Fruit fly (Drosophila melanogaster) whole organism, embryonic: ENCODE results near the gene CG14598.

Experiments used
- Adf1 ChIP-seq: fragments of 200-800 bp; sonication (Bioruptor generic); IDR thresholded peaks from 2 replicates; pipeline ENCODE4 v1.3.6; 2022; ENCODE audit warnings: missing biosample characterization, missing genetic modification characterization
- CG10209 ChIP-seq: fragments of 200-800 bp; sonication (Bioruptor generic); optimal IDR thresholded peaks from 3 replicates; lab custom pipeline; 2017; ENCODE audit warnings: missing biosample characterization, mild to moderate bottlenecking, missing genetic modification characterization, missing genetic modification reagents
- CG10462 ChIP-seq: fragments of 200-800 bp; sonication (Bioruptor generic); optimal IDR thresholded peaks from 2 replicates; lab custom pipeline; 2016; ENCODE audit warnings: missing biosample characterization, missing genetic modification characterization
- CG11696 ChIP-seq: fragments of 200-800 bp; sonication (Bioruptor generic); IDR thresholded peaks from 2 replicates; pipeline ENCODE4 v1.3.6; 2022; ENCODE audit warnings: missing biosample characterization, missing genetic modification characterization
- CG12155 ChIP-seq: fragments of 200-800 bp; sonication (Bioruptor generic); optimal IDR thresholded peaks from 3 replicates; lab custom pipeline; 2016; ENCODE audit warnings: missing biosample characterization, missing genetic modification characterization
- CG12236 ChIP-seq: fragments of 200-800 bp; sonication (Bioruptor generic); optimal IDR thresholded peaks from 2 replicates; lab custom pipeline; 2016; ENCODE audit warnings: missing biosample characterization, missing genetic modification characterization
- CG13287 ChIP-seq: fragments of 200-800 bp; sonication (Bioruptor generic); IDR thresholded peaks from 2 replicates; pipeline ENCODE4 v1.3.6; 2022; ENCODE audit warnings: missing biosample characterization, missing genetic modification characterization; ENCODE audit not compliant: partially characterized antibody
- CG15514 ChIP-seq: fragments of 200-800 bp; sonication (Bioruptor generic); optimal IDR thresholded peaks from 3 replicates; lab custom pipeline; 2017; ENCODE audit warnings: missing biosample characterization, missing genetic modification characterization, mild to moderate bottlenecking, moderate library complexity, missing genetic modification reagents
- CG15696 ChIP-seq: fragments of 200-800 bp; sonication (Bioruptor generic); optimal IDR thresholded peaks from 2 replicates; lab custom pipeline; 2019; ENCODE audit warnings: missing biosample characterization, mild to moderate bottlenecking, missing genetic modification characterization, moderate library complexity
- CG1603 ChIP-seq: fragments of 200-800 bp; sonication (Bioruptor generic); optimal IDR thresholded peaks from 2 replicates; lab custom pipeline; 2019; ENCODE audit warnings: missing biosample characterization, mild to moderate bottlenecking, missing genetic modification characterization, moderate library complexity
- CG17568 ChIP-seq: fragments of 200-800 bp; sonication (Bioruptor generic); optimal IDR thresholded peaks from 2 replicates; lab custom pipeline; 2018; ENCODE audit warnings: missing biosample characterization, mild to moderate bottlenecking, missing genetic modification characterization, moderate library complexity
- CG18262 ChIP-seq: fragments of 200-800 bp; optimal IDR thresholded peaks from 3 replicates; lab custom pipeline; 2019; ENCODE audit warnings: missing biosample characterization, mild to moderate bottlenecking, missing genetic modification characterization, moderate library complexity
- CG18619 ChIP-seq: fragments of 200-800 bp; sonication (Bioruptor generic); optimal IDR thresholded peaks from 3 replicates; lab custom pipeline; 2017; ENCODE audit warnings: missing biosample characterization, mild to moderate bottlenecking, missing genetic modification characterization
- CG2712 ChIP-seq: fragments of 200-800 bp; optimal IDR thresholded peaks from 3 replicates; lab custom pipeline; 2019; ENCODE audit warnings: missing biosample characterization, mild to moderate bottlenecking, missing genetic modification characterization, moderate library complexity
- CG3065 ChIP-seq: fragments of 200-800 bp; sonication (Bioruptor generic); optimal IDR thresholded peaks from 2 replicates; lab custom pipeline; 2016; ENCODE audit warnings: missing biosample characterization, missing genetic modification characterization
- CG32532 ChIP-seq: fragments of 200-800 bp; sonication (Bioruptor generic); IDR thresholded peaks from 2 replicates; pipeline ENCODE4 v1.3.6; 2022; ENCODE audit warnings: missing biosample characterization, missing genetic modification characterization
- CG34224 ChIP-seq: fragments of 200-800 bp; sonication (Bioruptor generic); IDR thresholded peaks from 3 replicates; pipeline ENCODE4 v1.3.6; 2022; ENCODE audit warnings: missing biosample characterization, missing genetic modification characterization; ENCODE audit not compliant: partially characterized antibody
- CG34376 ChIP-seq: fragments of 200-800 bp; sonication (Bioruptor generic); optimal IDR thresholded peaks from 2 replicates; lab custom pipeline; 2018; ENCODE audit warnings: missing biosample characterization, mild to moderate bottlenecking, missing genetic modification characterization
- CG34422 ChIP-seq: fragments of 200-800 bp; sonication (Bioruptor generic); IDR thresholded peaks from 3 replicates; pipeline ENCODE4 v1.3.6; 2022; ENCODE audit warnings: missing biosample characterization, missing genetic modification characterization
- CG42726 ChIP-seq: fragments of 200-800 bp; sonication (Bioruptor generic); IDR thresholded peaks from 2 replicates; pipeline ENCODE4 v1.3.6; 2022; ENCODE audit warnings: missing biosample characterization, missing genetic modification characterization; ENCODE audit not compliant: partially characterized antibody
- CG4617 ChIP-seq: fragments of 200-800 bp; sonication (Bioruptor generic); optimal IDR thresholded peaks from 3 replicates; lab custom pipeline; 2016; ENCODE audit warnings: missing biosample characterization, missing genetic modification characterization, borderline replicate concordance
- CG7786 ChIP-seq: fragments of 200-800 bp; sonication (Bioruptor generic); optimal IDR thresholded peaks from 2 replicates; lab custom pipeline; 2016; ENCODE audit warnings: missing biosample characterization, missing genetic modification characterization
- CG8765 ChIP-seq: fragments of 200-800 bp; sonication (Bioruptor generic); IDR thresholded peaks from 2 replicates; pipeline ENCODE4 v1.3.6; 2022; ENCODE audit warnings: missing biosample characterization, missing genetic modification characterization
- CG8944 ChIP-seq: fragments of 200-800 bp; sonication (Bioruptor generic); optimal IDR thresholded peaks from 3 replicates; lab custom pipeline; 2016; ENCODE audit warnings: missing biosample characterization, missing genetic modification characterization
- CG9609 ChIP-seq: fragments of 200-800 bp; sonication (Bioruptor generic); optimal IDR thresholded peaks from 3 replicates; lab custom pipeline; 2016; ENCODE audit warnings: missing biosample characterization, missing genetic modification characterization
- CG9727 ChIP-seq: fragments of 200-800 bp; sonication (Bioruptor generic); optimal IDR thresholded peaks from 3 replicates; lab custom pipeline; 2017; ENCODE audit warnings: missing biosample characterization, mild to moderate bottlenecking, missing genetic modification characterization
- Camta ChIP-seq: fragments of 200-800 bp; sonication (Bioruptor generic); optimal IDR thresholded peaks from 2 replicates; lab custom pipeline; 2016; ENCODE audit warnings: missing biosample characterization, missing genetic modification characterization
- D19A ChIP-seq: fragments of 200-800 bp; optimal IDR thresholded peaks from 3 replicates; lab custom pipeline; 2019; ENCODE audit warnings: missing biosample characterization, mild to moderate bottlenecking, missing genetic modification characterization, moderate library complexity
- Eip74EF ChIP-seq, 2 experiments: fragments of 200-800 bp in 1 of 2; fragments of >200 bp in 1 of 2; sonication (Bioruptor generic) in 1 of 2; optimal IDR thresholded peaks; 2 replicates each; lab custom pipeline; 2017 to 2019; ENCODE audit warnings: missing biosample characterization in 2 of 2, missing genetic modification characterization in 2 of 2, mild to moderate bottlenecking in 1 of 2, moderate library complexity in 1 of 2
- NFAT ChIP-seq: fragments of 200-800 bp; sonication (Bioruptor generic); IDR thresholded peaks from 2 replicates; pipeline ENCODE4 v1.3.6; 2022; ENCODE audit warnings: missing biosample characterization, missing genetic modification characterization
- Neu2 ChIP-seq: fragments of 200-800 bp; sonication (Bioruptor generic); optimal IDR thresholded peaks from 3 replicates; lab custom pipeline; 2016; ENCODE audit warnings: missing biosample characterization, missing genetic modification characterization, borderline replicate concordance
- Ravus ChIP-seq: fragments of 200-800 bp; sonication (Bioruptor generic); IDR thresholded peaks from 2 replicates; pipeline ENCODE4 v1.3.6; 2022; ENCODE audit warnings: missing biosample characterization, missing genetic modification characterization
- Sox100B ChIP-seq: fragments of 200-800 bp; sonication (Bioruptor generic); optimal IDR thresholded peaks from 3 replicates; lab custom pipeline; 2018; ENCODE audit warnings: missing biosample characterization, mild to moderate bottlenecking, missing genetic modification characterization
- cg ChIP-seq: fragments of 200-800 bp; sonication (Bioruptor generic); optimal IDR thresholded peaks from 3 replicates; lab custom pipeline; 2019; ENCODE audit warnings: missing biosample characterization, mild to moderate bottlenecking, missing genetic modification characterization, moderate library complexity
- cwo ChIP-seq: fragments of 200-800 bp; sonication (Bioruptor generic); optimal IDR thresholded peaks from 3 replicates; lab custom pipeline; 2017; ENCODE audit warnings: missing biosample characterization, missing genetic modification characterization, mild to moderate bottlenecking, moderate library complexity, missing genetic modification reagents
- dan ChIP-seq: fragments of 200-800 bp; sonication (Bioruptor generic); IDR thresholded peaks from 2 replicates; pipeline ENCODE4 v1.3.6; 2022; ENCODE audit warnings: missing biosample characterization, missing genetic modification characterization
- emc ChIP-seq: fragments of 200-800 bp; sonication (Bioruptor generic); optimal IDR thresholded peaks from 2 replicates; lab custom pipeline; 2016; ENCODE audit warnings: missing biosample characterization, missing genetic modification characterization
- gcm2 ChIP-seq: fragments of 200-800 bp; sonication (Bioruptor generic); optimal IDR thresholded peaks from 2 replicates; lab custom pipeline; 2016; ENCODE audit warnings: missing biosample characterization, missing genetic modification characterization
- hbn ChIP-seq: fragments of 200-800 bp; sonication (Bioruptor generic); IDR thresholded peaks from 2 replicates; pipeline ENCODE4 v1.3.6; 2022; ENCODE audit warnings: missing biosample characterization, missing genetic modification characterization; ENCODE audit not compliant: partially characterized antibody
- kni ChIP-seq: fragments of 200-800 bp; sonication (Bioruptor generic); optimal IDR thresholded peaks from 3 replicates; lab custom pipeline; 2017; ENCODE audit warnings: mild to moderate bottlenecking, missing biosample characterization, missing genetic modification reagents, missing genetic modification characterization
- mirr ChIP-seq: fragments of 200-800 bp; sonication (Bioruptor generic); optimal IDR thresholded peaks from 3 replicates; lab custom pipeline; 2018; ENCODE audit warnings: missing biosample characterization, mild to moderate bottlenecking, missing genetic modification characterization
- nom ChIP-seq: fragments of 200-800 bp; sonication (Bioruptor generic); optimal IDR thresholded peaks from 2 replicates; lab custom pipeline; 2017; ENCODE audit warnings: missing biosample characterization, missing genetic modification characterization, mild to moderate bottlenecking, moderate library complexity, missing genetic modification reagents
- psq ChIP-seq: fragments of 200-800 bp; sonication (Bioruptor generic); optimal IDR thresholded peaks from 2 replicates; lab custom pipeline; 2017; ENCODE audit warnings: missing biosample characterization, missing genetic modification characterization
- rib ChIP-seq: fragments of 200-800 bp; sonication (Bioruptor generic); IDR thresholded peaks from 2 replicates; pipeline ENCODE4 v1.3.6; 2022; ENCODE audit warnings: missing biosample characterization, missing genetic modification characterization
- sc ChIP-seq, 3 experiments: fragments of >200 bp in 2 of 3; fragments of 200-800 bp in 1 of 3; sonication (Bioruptor generic) in 1 of 3; optimal IDR thresholded peaks; 2 replicates in 2 of 3; 3 replicates in 1 of 3; lab custom pipeline; 2017; ENCODE audit warnings: mild to moderate bottlenecking in 1 of 3, missing biosample characterization in 1 of 3, missing genetic modification characterization in 1 of 3, missing genetic modification reagents in 1 of 3
- tll ChIP-seq, 2 experiments: fragments of 200-800 bp in 1 of 2; fragments of >200 bp in 1 of 2; sonication (Bioruptor generic) in 1 of 2; optimal IDR thresholded peaks; 2 replicates each; lab custom pipeline; 2017 to 2019; ENCODE audit warnings: missing biosample characterization in 2 of 2, missing genetic modification characterization in 2 of 2, mild to moderate bottlenecking in 1 of 2, moderate library complexity in 1 of 2
- unc-4 ChIP-seq: fragments of 200-800 bp; sonication (Bioruptor generic); IDR thresholded peaks from 2 replicates; pipeline ENCODE4 v1.3.6; 2022; ENCODE audit warnings: missing biosample characterization, missing genetic modification characterization; ENCODE audit not compliant: partially characterized antibody
- yki ChIP-seq: fragments of >200 bp; optimal IDR thresholded peaks from 3 replicates; lab custom pipeline; 2018

CG14598 gene

dm6 chr3R:7473767-7474254, 34.3 kb downstream of the CG14598 start, which contains the start of gene CG1142 (continued):
- TF ChIP-seq CG4617 (GFP tag; lab: Kevin White, UChicago) (peak; percentile 93), mirr (GFP tag; lab: Kevin White, UChicago) (peak; percentile 96), Adf1 (peak; percentile 84), cwo (peak; percentile 95), unc-4 (GFP tag; lab: Robert Waterston, UW) (no peak), CG12155 (GFP tag; lab: Kevin White, UChicago) (peak; percentile 96), dan (GFP tag; lab: Robert Waterston, UW) (peak; percentile 76), Eip74EF (GFP tag; optimal IDR thresholded peaks at IDR 0.05; lab: Kevin White, UChicago) (peak in 1 of 2 experiments; percentile 99), hbn (no peak), CG9609 (peak; percentile 96), cg (GFP tag; lab: Kevin White, UChicago) (peak; percentile 54), CG18619 (GFP tag; lab: Kevin White, UChicago) (peak; percentile 96), psq (GFP tag; lab: Kevin White, UChicago) (peak; percentile 92), CG34224 (no peak), Camta (GFP tag; lab: Kevin White, UChicago) (peak; percentile 93), gcm2 (GFP tag; lab: Kevin White, UChicago) (peak; percentile 90), CG3065 (GFP tag; lab: Kevin White, UChicago) (peak; percentile 97), Neu2 (GFP tag; lab: Kevin White, UChicago) (peak; percentile 89), CG32532 (GFP tag; lab: Robert Waterston, UW) (peak; percentile 99), CG13287 (GFP tag; lab: Robert Waterston, UW) (peak; percentile 39; the same call in 1 of the 2 replicates), CG34422 (peak; percentile 99), Sox100B (peak; percentile 98), emc (GFP tag; lab: Kevin White, UChicago) (peak; percentile 92), yki (no peak), kni (GFP tag; lab: Kevin White, UChicago) (peak; percentile 89), D19A (tag; lab: Kevin White, UChicago) (peak; percentile 97), nom (GFP tag; lab: Kevin White, UChicago) (peak; percentile 93), CG42726 (no peak), CG1603 (tag; lab: Kevin White, UChicago) (peak; percentile 97), CG2712 (tag; lab: Kevin White, UChicago) (peak; percentile 99), CG10462 (GFP tag; lab: Kevin White, UChicago) (peak; percentile 98), CG18262 (tag; lab: Kevin White, UChicago) (peak; percentile 99), CG17568 (peak; percentile 96), CG10209 (GFP tag; lab: Kevin White, UChicago) (peak; percentile 98), Ravus (GFP tag; lab: Robert Waterston, UW) (peak; percentile 95), CG34376 (GFP tag; lab: Kevin White, UChicago) (peak; percentile 92), rib (peak; percentile 97), CG9727 (peak; percentile 99), CG7786 (GFP tag; lab: Kevin White, UChicago) (peak; percentile 96), sc (optimal IDR thresholded peaks at IDR 0.05; lab: Kevin White, UChicago) (no peak), sc (GFP tag; optimal IDR thresholded peaks at IDR 0.05; lab: Kevin White, UChicago) (peak; percentile 97), NFAT (peak; percentile 98), CG8944 (peak; percentile 94), CG12236 (GFP tag; lab: Kevin White, UChicago) (peak; percentile 95), CG8765 (GFP tag; lab: Robert Waterston, UW) (peak; percentile 98), tll (GFP tag; optimal IDR thresholded peaks at IDR 0.05; lab: Kevin White, UChicago) (peak in 1 of 2 experiments; percentile 86), CG15696 (tag; lab: Kevin White, UChicago) (peak; percentile 99), CG15514 (peak; percentile 93), CG11696 (GFP tag; lab: Robert Waterston, UW) (peak; percentile 97)
